Worm (Caenorhabditis elegans) whole organism, L4 larva: Measurements from ENCODE around the gene C25F6.8.

Source experiments
- T26A8.4 ChIP-seq: fragments of 200-800 bp; sonication (Bioruptor generic); IDR thresholded peaks from 2 replicates; pipeline ENCODE4 v1.3.6; 2022; ENCODE audit warnings: missing genetic modification characterization, missing compliant biosample characterization
- Y48G9A.11 ChIP-seq: fragments of 200-800 bp; sonication (Bioruptor generic); IDR thresholded peaks from 2 replicates; pipeline ENCODE4 v1.3.6; 2022; ENCODE audit warnings: missing genetic modification reagents, missing genetic modification characterization, missing compliant biosample characterization
- ZK546.5 ChIP-seq, 2 experiments: sonication (generic microtip); optimal IDR thresholded peaks; 2 replicates each; lab custom pipeline; 2017; ENCODE audit warnings: missing biosample characterization in 2 of 2, missing genetic modification characterization in 2 of 2
- aly-2 ChIP-seq: sonication (generic microtip); optimal IDR thresholded peaks from 2 replicates; lab custom pipeline; 2018; ENCODE audit warnings: missing biosample characterization, missing genetic modification characterization
- ama-1 ChIP-seq: fragments of 150-350 bp; optimal IDR thresholded peaks from 2 replicates; lab custom pipeline; 2014; ENCODE audit warnings: inconsistent platforms, mixed read lengths
- arid-1 ChIP-seq: fragments of 200-800 bp; sonication (Bioruptor generic); conservative IDR thresholded peaks from 2 replicates; pipeline ENCODE4 v1.3.6; 2022; ENCODE audit warnings: missing genetic modification reagents, missing genetic modification characterization, missing compliant biosample characterization
- attf-4 ChIP-seq: sonication (generic microtip); optimal IDR thresholded peaks from 3 replicates; lab custom pipeline; 2017; ENCODE audit warnings: missing biosample characterization, missing genetic modification characterization
- ceh-44 ChIP-seq: fragments of 200-800 bp; sonication (Bioruptor generic); IDR thresholded peaks from 2 replicates; pipeline ENCODE4 v1.3.6; 2022; ENCODE audit warnings: missing genetic modification reagents, missing genetic modification characterization, missing compliant biosample characterization
- ceh-62 ChIP-seq: sonication (generic microtip); optimal IDR thresholded peaks from 2 replicates; lab custom pipeline; 2017; ENCODE audit warnings: missing biosample characterization, missing genetic modification characterization
- ceh-82 ChIP-seq: sonication (generic microtip); optimal IDR thresholded peaks from 2 replicates; lab custom pipeline; 2017; ENCODE audit warnings: missing biosample characterization, missing genetic modification characterization
- cey-2 ChIP-seq: sonication (generic microtip); optimal IDR thresholded peaks from 3 replicates; lab custom pipeline; 2017; ENCODE audit warnings: missing genetic modification characterization, mild to moderate bottlenecking, missing compliant biosample characterization, antibody characterized with exemption, borderline replicate concordance; ENCODE audit not compliant: insufficient read depth
- daf-16 ChIP-seq, 3 experiments: sonication (generic microtip); optimal IDR thresholded peaks; 2 replicates each; lab custom pipeline; 2016 to 2017; ENCODE audit warnings: missing genetic modification characterization in 3 of 3, missing genetic modification reagents in 3 of 3, mild to moderate bottlenecking in 2 of 3, missing compliant biosample characterization in 2 of 3, missing biosample characterization in 1 of 3, moderate library complexity in 1 of 3
- daf-8 ChIP-seq: fragments of 200-800 bp; sonication (Bioruptor generic); IDR thresholded peaks from 2 replicates; pipeline ENCODE4 v1.3.6; 2022; ENCODE audit warnings: missing genetic modification characterization, missing compliant biosample characterization
- dpl-1 ChIP-seq: fragments of 150-350 bp; optimal IDR thresholded peaks from 2 replicates; lab custom pipeline; 2014; ENCODE audit warnings: missing biosample characterization, missing genetic modification reagents, missing genetic modification characterization
- duxl-1 ChIP-seq: sonication (generic microtip); optimal IDR thresholded peaks from 2 replicates; lab custom pipeline; 2016; ENCODE audit warnings: mild to moderate bottlenecking, missing genetic modification characterization, moderate library complexity, missing compliant biosample characterization; ENCODE audit not compliant: poor library complexity
- dve-1 ChIP-seq: sonication (generic microtip); optimal IDR thresholded peaks from 2 replicates; lab custom pipeline; 2017; ENCODE audit warnings: antibody characterized with exemption, mild to moderate bottlenecking, missing genetic modification characterization, missing compliant biosample characterization; ENCODE audit not compliant: insufficient read depth
- egl-43 ChIP-seq: fragments of 200-800 bp; sonication (Bioruptor generic); IDR thresholded peaks from 2 replicates; pipeline ENCODE4 v1.3.6; 2022; ENCODE audit warnings: missing genetic modification reagents, missing genetic modification characterization, missing compliant biosample characterization
- fkh-10 ChIP-seq: fragments of 150-350 bp; optimal IDR thresholded peaks from 2 replicates; lab custom pipeline; 2014; ENCODE audit warnings: missing biosample characterization, missing genetic modification reagents, missing genetic modification characterization
- hif-1 ChIP-seq, 2 experiments: sonication (generic microtip); optimal IDR thresholded peaks; 2 replicates each; lab custom pipeline; 2016 to 2017; ENCODE audit warnings: missing compliant biosample characterization in 2 of 2, missing genetic modification characterization in 2 of 2, missing genetic modification reagents in 2 of 2, missing genotype in 2 of 2, mild to moderate bottlenecking in 1 of 2
- hmg-1.1 ChIP-seq: fragments of 200-800 bp; sonication (Bioruptor generic); IDR thresholded peaks from 2 replicates; pipeline ENCODE4 v1.3.6; 2022; ENCODE audit warnings: missing genetic modification reagents, missing genetic modification characterization, missing compliant biosample characterization
- jun-1 ChIP-seq: fragments of 150-350 bp; optimal IDR thresholded peaks from 2 replicates; lab custom pipeline; 2014; ENCODE audit warnings: missing biosample characterization, missing genetic modification reagents, missing genetic modification characterization
- lim-7 ChIP-seq: fragments of 200-800 bp; sonication (Bioruptor generic); IDR thresholded peaks from 2 replicates; pipeline ENCODE4 v1.3.6; 2022; ENCODE audit warnings: missing genetic modification characterization, missing compliant biosample characterization
- lin-1 ChIP-seq: fragments of 200-800 bp; sonication (Bioruptor generic); IDR thresholded peaks from 2 replicates; pipeline ENCODE4 v1.3.6; 2022; ENCODE audit warnings: missing genetic modification reagents, missing genetic modification characterization, missing compliant biosample characterization
- lin-15B ChIP-seq: fragments of 150-350 bp; sonication (generic microtip); optimal IDR thresholded peaks from 3 replicates; lab custom pipeline; 2014; ENCODE audit warnings: missing biosample characterization, missing genetic modification characterization
- lin-38 ChIP-seq: fragments of 200-800 bp; sonication (Bioruptor generic); IDR thresholded peaks from 2 replicates; pipeline ENCODE4 v1.3.6; 2022; ENCODE audit warnings: missing genetic modification reagents, missing genetic modification characterization, missing compliant biosample characterization
- lin-39 ChIP-seq: fragments of 150-350 bp; optimal IDR thresholded peaks from 2 replicates; lab custom pipeline; 2014; ENCODE audit warnings: missing biosample characterization, missing genetic modification reagents, missing genetic modification characterization
- lsy-2 ChIP-seq, 2 experiments: fragments of 150-350 bp in 1 of 2; sonication (generic microtip) in 1 of 2; optimal IDR thresholded peaks; 2 replicates each; lab custom pipeline; 2014 to 2017; ENCODE audit warnings: missing biosample characterization in 2 of 2, missing genetic modification characterization in 2 of 2
- madf-5 ChIP-seq, 2 experiments: fragments of 200-800 bp; sonication (Bioruptor generic); IDR thresholded peaks; 2 replicates each; pipeline ENCODE4 v1.3.6; 2022; ENCODE audit warnings: missing compliant biosample characterization in 2 of 2, missing genetic modification characterization in 2 of 2
- madf-9 ChIP-seq: fragments of 200-800 bp; sonication (Bioruptor generic); conservative IDR thresholded peaks from 2 replicates; pipeline ENCODE4 v1.3.6; 2022; ENCODE audit warnings: missing genetic modification reagents, missing genetic modification characterization, missing compliant biosample characterization
- mdl-1 ChIP-seq, 2 experiments: fragments of 150-350 bp in 1 of 2; sonication (generic microtip) in 1 of 2; optimal IDR thresholded peaks; 2 replicates each; lab custom pipeline; 2014 to 2017; ENCODE audit warnings: missing biosample characterization in 2 of 2, missing genetic modification characterization in 2 of 2
- mes-2 ChIP-seq: sonication (generic microtip); optimal IDR thresholded peaks from 2 replicates; lab custom pipeline; 2016; ENCODE audit warnings: missing genotype, mild to moderate bottlenecking, missing genetic modification characterization, missing compliant biosample characterization; ENCODE audit not compliant: poor library complexity, severe bottlenecking
- mxl-2 ChIP-seq: fragments of 200-800 bp; sonication (Bioruptor generic); conservative IDR thresholded peaks from 2 replicates; pipeline ENCODE4 v1.3.6; 2022; ENCODE audit warnings: missing genetic modification reagents, missing genetic modification characterization, missing compliant biosample characterization
- nhr-102 ChIP-seq: sonication (generic microtip); optimal IDR thresholded peaks from 2 replicates; lab custom pipeline; 2016; ENCODE audit warnings: mild to moderate bottlenecking, missing genetic modification characterization, moderate library complexity, missing compliant biosample characterization
- nhr-11 ChIP-seq: fragments of 150-350 bp; optimal IDR thresholded peaks from 2 replicates; lab custom pipeline; 2014; ENCODE audit warnings: missing biosample characterization, missing genetic modification characterization
- nhr-237 ChIP-seq: sonication (generic microtip); optimal IDR thresholded peaks from 2 replicates; lab custom pipeline; 2017; ENCODE audit warnings: missing biosample characterization, missing genetic modification characterization
- nhr-25 ChIP-seq: sonication (generic microtip); optimal IDR thresholded peaks from 2 replicates; lab custom pipeline; 2017; ENCODE audit warnings: missing genetic modification characterization, mild to moderate bottlenecking, missing compliant biosample characterization, antibody characterized with exemption, moderate library complexity, borderline replicate concordance; ENCODE audit not compliant: insufficient read depth
- nhr-42 ChIP-seq: fragments of 200-800 bp; sonication (Bioruptor generic); IDR thresholded peaks from 2 replicates; pipeline ENCODE4 v1.3.6; 2022; ENCODE audit warnings: missing genetic modification characterization, missing compliant biosample characterization
- php-3 ChIP-seq: fragments of 200-800 bp; sonication (Bioruptor generic); IDR thresholded peaks from 2 replicates; pipeline ENCODE4 v1.3.6; 2022; ENCODE audit warnings: missing genetic modification reagents, missing genetic modification characterization, missing compliant biosample characterization
- saeg-2 ChIP-seq: fragments of 200-800 bp; sonication (Bioruptor generic); IDR thresholded peaks from 2 replicates; pipeline ENCODE4 v1.3.6; 2022; ENCODE audit warnings: missing genetic modification reagents, missing genetic modification characterization, missing compliant biosample characterization
- set-16 ChIP-seq: fragments of 200-800 bp; sonication (Bioruptor generic); IDR thresholded peaks from 2 replicates; pipeline ENCODE4 v1.3.6; 2022; ENCODE audit warnings: missing genetic modification reagents, missing genetic modification characterization, missing compliant biosample characterization
- skn-1 ChIP-seq: fragments of 150-350 bp; optimal IDR thresholded peaks from 2 replicates; lab custom pipeline; 2014; ENCODE audit warnings: missing biosample characterization, missing genetic modification characterization
- snpc-1.2 ChIP-seq: fragments of 200-800 bp; sonication (Bioruptor generic); IDR thresholded peaks from 2 replicates; pipeline ENCODE4 v1.3.6; 2022; ENCODE audit warnings: missing genetic modification reagents, missing genetic modification characterization, missing compliant biosample characterization
- snpc-4 ChIP-seq: fragments of 150-350 bp; optimal IDR thresholded peaks from 2 replicates; lab custom pipeline; 2014; ENCODE audit warnings: missing biosample characterization, missing genetic modification characterization
- spr-3 ChIP-seq: fragments of 200-800 bp; sonication (Bioruptor generic); optimal IDR thresholded peaks from 2 replicates; lab custom pipeline; 2018; ENCODE audit warnings: mild to moderate bottlenecking, missing genetic modification characterization, missing compliant biosample characterization
- unc-130 ChIP-seq: sonication (generic microtip); optimal IDR thresholded peaks from 2 replicates; lab custom pipeline; 2016; ENCODE audit warnings: missing genetic modification reagents, missing genetic modification characterization, missing compliant biosample characterization
- vab-7 ChIP-seq: fragments of 200-800 bp; sonication (Bioruptor generic); IDR thresholded peaks from 2 replicates; pipeline ENCODE4 v1.3.6; 2022; ENCODE audit warnings: missing genetic modification reagents, missing genetic modification characterization, missing compliant biosample characterization
- ztf-11 ChIP-seq: fragments of 150-350 bp; optimal IDR thresholded peaks from 2 replicates; lab custom pipeline; 2014; ENCODE audit warnings: missing biosample characterization, missing genetic modification characterization

Gene C25F6.8

DNA sequence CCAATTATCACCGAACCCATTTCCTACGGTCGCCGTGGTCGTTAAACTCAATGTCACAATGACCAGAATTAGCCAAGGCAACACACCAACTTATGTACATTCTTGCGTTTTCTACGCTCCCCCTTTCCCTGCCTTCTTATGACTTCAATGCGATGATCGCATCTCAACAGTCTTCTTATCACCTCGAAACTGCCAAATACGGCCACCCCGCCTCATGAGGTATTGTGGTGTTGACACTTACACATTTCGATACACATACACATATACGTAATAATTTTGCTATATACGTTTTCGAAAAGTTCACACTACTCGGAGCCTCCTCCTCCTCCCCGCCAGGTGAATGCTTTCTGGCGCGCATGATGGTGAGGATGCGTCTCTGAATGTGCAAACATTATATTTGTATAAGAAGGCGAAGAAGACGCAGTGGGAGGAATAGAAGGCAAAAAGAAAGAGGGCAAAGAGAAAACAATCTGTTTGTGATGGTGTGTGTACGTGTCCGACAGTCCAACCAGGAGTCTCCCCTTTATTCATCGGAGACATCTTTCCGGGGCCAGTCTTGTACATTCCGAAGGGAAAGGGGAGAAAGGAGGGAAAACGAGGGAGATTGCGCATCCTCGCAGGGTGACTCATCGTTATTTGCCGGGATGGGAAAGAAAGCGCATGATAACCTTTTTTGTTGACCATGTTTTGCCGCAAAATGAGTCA is 32.0 kb downstream of the C25F6.8 start (continued):
- no peak for TF ChIP-seq fkh-10 (GFP tag; lab: Kevin White, UChicago)
- TF ChIP-seq lin-39 (tag; lab: Kevin White, UChicago), result no peak
- no peak for TF ChIP-seq skn-1 (tag; lab: Kevin White, UChicago)
- no peak for TF ChIP-seq snpc-1.2
- TF ChIP-seq snpc-4, result no peak
- TF ChIP-seq aly-2, result no peak
- no peak for TF ChIP-seq T26A8.4 (GFP tag; lab: Robert Waterston, UW)
- TF ChIP-seq attf-4 (tag; lab: Kevin White, UChicago), result no peak
- no peak for TF ChIP-seq unc-130 (GFP tag; lab: Kevin White, UChicago)
- no peak for TF ChIP-seq set-16 (GFP tag; lab: Robert Waterston, UW)
- no peak for TF ChIP-seq ZK546.5 (tag; optimal IDR thresholded peaks at IDR 0.05; lab: Kevin White, UChicago)
- no peak for TF ChIP-seq nhr-25
- TF ChIP-seq daf-8 (GFP tag; lab: Robert Waterston, UW), result no peak
- TF ChIP-seq egl-43 (GFP tag; lab: Robert Waterston, UW), result no peak
- TF ChIP-seq saeg-2 (GFP tag; lab: Robert Waterston, UW), result no peak
- no peak for TF ChIP-seq Y48G9A.11 (GFP tag; lab: Robert Waterston, UW)
- TF ChIP-seq madf-5 (GFP tag; IDR thresholded peaks at IDR 0.05; lab: Robert Waterston, UW), result no peak
- no peak for TF ChIP-seq madf-9
- TF ChIP-seq mxl-2 (GFP tag; lab: Robert Waterston, UW), result no peak
- TF ChIP-seq nhr-237, result no peak
- no peak for TF ChIP-seq cey-2 (tag; lab: Kevin White, UChicago)
- TF ChIP-seq ceh-44 (GFP tag; lab: Robert Waterston, UW), result no peak
- no peak for TF ChIP-seq ama-1
- no peak for TF ChIP-seq hif-1 (tag; optimal IDR thresholded peaks at IDR 0.05; lab: Kevin White, UChicago)
- no peak for TF ChIP-seq lim-7 (GFP tag; lab: Robert Waterston, UW)
- no peak for TF ChIP-seq vab-7 (GFP tag; lab: Robert Waterston, UW)
- no peak for TF ChIP-seq ceh-62
- no peak for TF ChIP-seq lin-1 (GFP tag; lab: Robert Waterston, UW)
- no peak for TF ChIP-seq nhr-102 (tag; lab: Kevin White, UChicago)
- TF ChIP-seq spr-3, result no peak
- no peak for TF ChIP-seq ceh-82 (tag; lab: Kevin White, UChicago)
- no peak for TF ChIP-seq ztf-11 (tag; lab: Kevin White, UChicago)

- TF ChIP-seq jun-1 (tag; lab: Kevin White, UChicago) (no peak), lin-38 (GFP tag; lab: Robert Waterston, UW) (peak; percentile 59), nhr-102 (tag; lab: Kevin White, UChicago) (peak; percentile 17), mdl-1 (tag; optimal IDR thresholded peaks at IDR 0.05; lab: Kevin White, UChicago) (peak in 1 of 2 experiments; percentile 10), php-3 (no peak), hmg-1.1 (0 out of 2 replicates have a peak, but pooled peaks have one; percentile 8), nhr-11 (tag; lab: Kevin White, UChicago) (no peak), dpl-1 (no peak), mes-2 (peak; percentile 57), lsy-2 (tag; optimal IDR thresholded peaks at IDR 0.05; lab: Kevin White, UChicago) (peak in 1 of 2 experiments; percentile 2), spr-3 (no peak), nhr-42 (GFP tag; lab: Robert Waterston, UW) (0 out of 2 replicates have a peak, but pooled peaks have one; percentile 9), snpc-1.2 (no peak), dve-1 (peak; percentile 3), daf-16 (GFP tag; optimal IDR thresholded peaks at IDR 0.05; lab: Kevin White, UChicago) (peak in 1 of 2 experiments; percentile 52), daf-16 (tag; optimal IDR thresholded peaks at IDR 0.05; lab: Kevin White, UChicago) (peak; percentile 21), arid-1 (GFP tag; lab: Robert Waterston, UW) (0 out of 2 replicates have a peak, but pooled peaks have one; percentile 14), unc-130 (GFP tag; lab: Kevin White, UChicago) (no peak), duxl-1 (tag; lab: Kevin White, UChicago) (peak; percentile 29), lin-15B (tag; lab: Kevin White, UChicago) (no peak), vab-7 (GFP tag; lab: Robert Waterston, UW) (0 out of 2 replicates have a peak, but pooled peaks have one; percentile 36), egl-43 (GFP tag; lab: Robert Waterston, UW) (peak; percentile 56; the same call in 1 of the 2 replicates), ztf-11 (tag; lab: Kevin White, UChicago) (no peak)
Observed at ce11 chrX:5485284-5485927, 37.4 kb downstream of the C25F6.8 start.
